Comparison of ENCODE assay signal across 5 fruit fly cellular contexts in genomic region chr3L:19900184-19901089, dm6.
TF ChIP-seq lines count a peak whose summit lies in the region.

No protein-coding gene starts in this region.

- no peak for TF ChIP-seq CTCF in whole organism, embryonic (GFP tag; optimal IDR thresholded peaks at IDR 0.05; lab: Kevin White, UChicago)

TF ChIP-seq in whole organism, adult, 20 proteins besides CTCF, POLR2A, EP300 and RAD21:
- TF ChIP-seq CG11617 (GFP tag; optimal IDR thresholded peaks at IDR 0.05; lab: Kevin White, UChicago) (peak; percentile 21), kay (GFP tag; lab: Kevin White, UChicago; ENCODE audit: borderline replicate concordance) (peak; percentile 99), CG33017 (tag; optimal IDR thresholded peaks at IDR 0.05; lab: Kevin White, UChicago) (no peak), cic (GFP tag; optimal IDR thresholded peaks at IDR 0.05; lab: Kevin White, UChicago) (peak; percentile 56), CG12768 (GFP tag; optimal IDR thresholded peaks at IDR 0.05; lab: Kevin White, UChicago) (peak; percentile 35)

TF ChIP-seq in whole organism, embryonic, 481 proteins besides CTCF, POLR2A, EP300 and RAD21 (continues in another document):
- TF ChIP-seq ken (GFP tag; IDR thresholded peaks at IDR 0.05; lab: Robert Waterston, UW) (no peak), pho (GFP tag; optimal IDR thresholded peaks at IDR 0.05; lab: Kevin White, UChicago) (peak; percentile 2), Lim3 (GFP tag; IDR thresholded peaks at IDR 0.05; lab: Robert Waterston, UW) (no peak), insv (GFP tag; optimal IDR thresholded peaks at IDR 0.05; lab: Kevin White, UChicago) (no peak), fru (optimal IDR thresholded peaks at IDR 0.05; lab: Kevin White, UChicago) (no peak), dysf (GFP tag; IDR thresholded peaks at IDR 0.05; lab: Robert Waterston, UW) (no peak), CG9609 (GFP tag; optimal IDR thresholded peaks at IDR 0.05; lab: Kevin White, UChicago) (no peak), MTF-1 (GFP tag; optimal IDR thresholded peaks at IDR 0.05; lab: Kevin White, UChicago; ENCODE audit: borderline replicate concordance) (no peak), CG5180 (GFP tag; optimal IDR thresholded peaks at IDR 0.05; lab: Kevin White, UChicago) (no peak), pfk (GFP tag; optimal IDR thresholded peaks at IDR 0.05; lab: Kevin White, UChicago) (no peak), NC2α (GFP tag; optimal IDR thresholded peaks at IDR 0.05; lab: Kevin White, UChicago) (no peak), Atf-2 (GFP tag; optimal IDR thresholded peaks at IDR 0.05; lab: Kevin White, UChicago) (no peak), gsb (GFP tag; IDR thresholded peaks at IDR 0.05; lab: Robert Waterston, UW) (no peak), CG12659 (GFP tag; optimal IDR thresholded peaks at IDR 0.05; lab: Kevin White, UChicago) (no peak), Sry-δ (GFP tag; optimal IDR thresholded peaks at IDR 0.05; lab: Kevin White, UChicago) (no peak), toy (GFP tag; IDR thresholded peaks at IDR 0.05; lab: Robert Waterston, UW) (no peak), CG6689 (GFP tag; IDR thresholded peaks at IDR 0.05; lab: Robert Waterston, UW) (peak; percentile 22; the same call in 1 of the 2 replicates), CG4360 (GFP tag; IDR thresholded peaks at IDR 0.05; lab: Robert Waterston, UW) (peak; percentile 58; the same call in 1 of the 2 replicates), mld (GFP tag; IDR thresholded peaks at IDR 0.05; lab: Robert Waterston, UW; ENCODE audit: partially characterized antibody) (no peak), gcm2 (GFP tag; optimal IDR thresholded peaks at IDR 0.05; lab: Kevin White, UChicago) (no peak), CG1529 (GFP tag; optimal IDR thresholded peaks at IDR 0.05; lab: Kevin White, UChicago) (no peak), Nf-YB (GFP tag; optimal IDR thresholded peaks at IDR 0.05; lab: Kevin White, UChicago) (no peak)

TF ChIP-seq in whole organism, prepupa, 60 proteins besides CTCF, POLR2A, EP300 and RAD21:
- no peak for TF ChIP-seq lz (GFP tag; optimal IDR thresholded peaks at IDR 0.05; lab: Kevin White, UChicago)
- TF ChIP-seq Eip93F (GFP tag; optimal IDR thresholded peaks at IDR 0.05; lab: Kevin White, UChicago) = peak; percentile 70
- peak; percentile 15 for TF ChIP-seq CG16779 (tag; optimal IDR thresholded peaks at IDR 0.05; lab: Kevin White, UChicago)
- TF ChIP-seq fd85E (GFP tag; optimal IDR thresholded peaks at IDR 0.05; lab: Kevin White, UChicago) = no peak
- TF ChIP-seq Hr39 (GFP tag; optimal IDR thresholded peaks at IDR 0.05; lab: Kevin White, UChicago) = peak; percentile 12
- TF ChIP-seq CG6854 (GFP tag; optimal IDR thresholded peaks at IDR 0.05; lab: Kevin White, UChicago) = no peak
- TF ChIP-seq Met (GFP tag; optimal IDR thresholded peaks at IDR 0.05; lab: Kevin White, UChicago) = peak; percentile 26
- TF ChIP-seq vri (GFP tag; optimal IDR thresholded peaks at IDR 0.05; lab: Kevin White, UChicago) = peak; percentile 52
- no peak for TF ChIP-seq CG1621 (tag; optimal IDR thresholded peaks at IDR 0.05; lab: Kevin White, UChicago)
- TF ChIP-seq CG31627 (GFP tag; optimal IDR thresholded peaks at IDR 0.05; lab: Kevin White, UChicago) = peak; percentile 27
- TF ChIP-seq CG9139 (GFP tag; optimal IDR thresholded peaks at IDR 0.05; lab: Kevin White, UChicago) = no peak
- peak; percentile 26 for TF ChIP-seq esn (GFP tag; optimal IDR thresholded peaks at IDR 0.05; lab: Kevin White, UChicago)
- TF ChIP-seq CG6808 (GFP tag; optimal IDR thresholded peaks at IDR 0.05; lab: Kevin White, UChicago) = no peak
- TF ChIP-seq CG11762 (GFP tag; optimal IDR thresholded peaks at IDR 0.05; lab: Kevin White, UChicago; ENCODE audit: insufficient read depth) = no peak
- TF ChIP-seq ss (GFP tag; optimal IDR thresholded peaks at IDR 0.05; lab: Kevin White, UChicago) = peak in 1 of 2 experiments; percentile 30
- TF ChIP-seq CG3032 (tag; optimal IDR thresholded peaks at IDR 0.05; lab: Kevin White, UChicago) = no peak
- TF ChIP-seq svp (GFP tag; lab: Kevin White, UChicago) = peak; percentile 71
- peak; percentile 13 for TF ChIP-seq Eip78C (GFP tag; lab: Kevin White, UChicago)
- no peak for TF ChIP-seq CG8119 (GFP tag; IDR thresholded peaks at IDR 0.05; lab: Robert Waterston, UW)
- no peak for TF ChIP-seq pdm3 (GFP tag; optimal IDR thresholded peaks at IDR 0.05; lab: Kevin White, UChicago)

TF ChIP-seq in whole organism, pupa, 21 proteins besides CTCF, POLR2A, EP300 and RAD21:
- TF ChIP-seq CG4496 (GFP tag; IDR thresholded peaks at IDR 0.05; lab: Robert Waterston, UW) = 0 out of 3 replicates have a peak, but pooled peaks have one; percentile 23
- TF ChIP-seq CG14655 (GFP tag; optimal IDR thresholded peaks at IDR 0.05; lab: Kevin White, UChicago) = no peak

TF ChIP-seq in whole organism, wandering third instar larva, 38 proteins besides CTCF, POLR2A, EP300 and RAD21:
- peak; percentile 57 for TF ChIP-seq h (GFP tag; optimal IDR thresholded peaks at IDR 0.05; lab: Kevin White, UChicago)
- TF ChIP-seq brk (GFP tag; optimal IDR thresholded peaks at IDR 0.05; lab: Kevin White, UChicago) = no peak
- peak; percentile 31 for TF ChIP-seq Hnf4 (GFP tag; optimal IDR thresholded peaks at IDR 0.05; lab: Kevin White, UChicago)
- TF ChIP-seq Sp1 (GFP tag; optimal IDR thresholded peaks at IDR 0.05; lab: Kevin White, UChicago) = no peak
- no peak for TF ChIP-seq Dif (GFP tag; optimal IDR thresholded peaks at IDR 0.05; lab: Kevin White, UChicago; ENCODE audit: partially characterized antibody)
- peak in 1 of 2 experiments; percentile 8 for TF ChIP-seq dl (GFP tag; optimal IDR thresholded peaks at IDR 0.05; lab: Kevin White, UChicago; ENCODE audit: insufficient read depth in 1 of 2, partially characterized antibody in 2 of 2)
- TF ChIP-seq Rel (GFP tag; optimal IDR thresholded peaks at IDR 0.05; lab: Kevin White, UChicago) = peak; percentile 41
- TF ChIP-seq Rel (tag; optimal IDR thresholded peaks at IDR 0.05; lab: Kevin White, UChicago) = peak; percentile 100
- no peak for TF ChIP-seq GATAd (GFP tag; optimal IDR thresholded peaks at IDR 0.05; lab: Kevin White, UChicago)
- peak; percentile 19 for TF ChIP-seq ey (GFP tag; optimal IDR thresholded peaks at IDR 0.05; lab: Kevin White, UChicago)
- peak; percentile 7 for TF ChIP-seq rgr (GFP tag; optimal IDR thresholded peaks at IDR 0.05; lab: Kevin White, UChicago)
- TF ChIP-seq Hr78 (GFP tag; optimal IDR thresholded peaks at IDR 0.05; lab: Kevin White, UChicago) = no peak
- no peak for TF ChIP-seq jim (GFP tag; optimal IDR thresholded peaks at IDR 0.05; lab: Kevin White, UChicago)
- TF ChIP-seq foxo (GFP tag; optimal IDR thresholded peaks at IDR 0.05; lab: Kevin White, UChicago) = peak in 1 of 2 experiments; percentile 35
- TF ChIP-seq Abd-B (GFP tag; optimal IDR thresholded peaks at IDR 0.05; lab: Kevin White, UChicago) = no peak
